Fruit fly (Drosophila melanogaster): ENCODE results near the gene CG34408.

- TF ChIP-seq psq (optimal IDR thresholded peaks at IDR 0.05) (no peak), Myc (optimal IDR thresholded peaks at IDR 0.05) (no peak), Sin3A (optimal IDR thresholded peaks at IDR 0.05) (no peak)
Measured at dm6 chrX:10219955-10220354, at the start of gene CG34408.
